Worm (Caenorhabditis elegans) whole organism, mixed stage, embryonic: Measurements from ENCODE around the gene col-179.

ENCODE experiments used
- M03D4.4 ChIP-seq: sonication (generic microtip); optimal IDR thresholded peaks from 2 replicates; lab custom pipeline; 2017; ENCODE audit warnings: mild to moderate bottlenecking, missing genetic modification characterization, missing compliant biosample characterization
- bed-3 ChIP-seq: fragments of 200-800 bp; sonication (Bioruptor generic); optimal IDR thresholded peaks from 3 replicates; lab custom pipeline; 2018; ENCODE audit warnings: mild to moderate bottlenecking, missing genetic modification characterization, moderate library complexity, missing compliant biosample characterization
- blmp-1 ChIP-seq: fragments of 150-350 bp; optimal IDR thresholded peaks from 2 replicates; lab custom pipeline; 2014; ENCODE audit warnings: missing biosample characterization, missing genetic modification characterization
- ceh-39 ChIP-seq: fragments of 150-350 bp; optimal IDR thresholded peaks from 2 replicates; lab custom pipeline; 2014; ENCODE audit warnings: missing biosample characterization, missing genetic modification characterization
- ceh-43 ChIP-seq: fragments of 200-800 bp; sonication (Bioruptor generic); optimal IDR thresholded peaks from 2 replicates; lab custom pipeline; 2018; ENCODE audit warnings: mild to moderate bottlenecking, missing genetic modification characterization, moderate library complexity, missing compliant biosample characterization
- ceh-83 ChIP-seq: fragments of 200-800 bp; sonication (Bioruptor generic); optimal IDR thresholded peaks from 2 replicates; lab custom pipeline; 2018; ENCODE audit warnings: mild to moderate bottlenecking, missing genetic modification characterization, missing compliant biosample characterization
- ces-1 ChIP-seq: fragments of 150-350 bp; optimal IDR thresholded peaks from 2 replicates; lab custom pipeline; 2014; ENCODE audit warnings: missing biosample characterization, missing genetic modification reagents, missing genetic modification characterization
- cnd-1 ChIP-seq: fragments of 200-800 bp; sonication (Bioruptor generic); optimal IDR thresholded peaks from 2 replicates; lab custom pipeline; 2018; ENCODE audit warnings: mild to moderate bottlenecking, missing genetic modification characterization, missing compliant biosample characterization
- drap-1 ChIP-seq: fragments of 200-800 bp; sonication (Bioruptor generic); optimal IDR thresholded peaks from 3 replicates; lab custom pipeline; 2018; ENCODE audit warnings: mild to moderate bottlenecking, missing genetic modification characterization, missing compliant biosample characterization
- elt-1 ChIP-seq: sonication (generic microtip); optimal IDR thresholded peaks from 2 replicates; lab custom pipeline; 2017; ENCODE audit warnings: missing genetic modification characterization, mild to moderate bottlenecking, missing compliant biosample characterization, antibody characterized with exemption, moderate library complexity, borderline replicate concordance; ENCODE audit not compliant: insufficient read depth
- elt-3 ChIP-seq: fragments of 150-350 bp; optimal IDR thresholded peaks from 2 replicates; lab custom pipeline; 2014; ENCODE audit warnings: missing biosample characterization, missing genetic modification characterization
- flh-1 ChIP-seq: fragments of 200-800 bp; sonication (Bioruptor generic); optimal IDR thresholded peaks from 2 replicates; lab custom pipeline; 2018; ENCODE audit warnings: mild to moderate bottlenecking, missing genetic modification characterization, moderate library complexity, missing compliant biosample characterization
- ham-2 ChIP-seq: fragments of 200-800 bp; sonication (Bioruptor generic); optimal IDR thresholded peaks from 2 replicates; lab custom pipeline; 2018; ENCODE audit warnings: mild to moderate bottlenecking, missing genetic modification characterization, missing compliant biosample characterization
- hlh-1 ChIP-seq: fragments of 150-350 bp; optimal IDR thresholded peaks from 2 replicates; lab custom pipeline; 2014; ENCODE audit warnings: missing biosample characterization, missing genetic modification reagents, missing genetic modification characterization
- lin-13 ChIP-seq: fragments of 150-350 bp; optimal IDR thresholded peaks from 2 replicates; lab custom pipeline; 2014; ENCODE audit warnings: missing biosample characterization, missing genetic modification characterization
- lsy-2 ChIP-seq: fragments of 150-350 bp; optimal IDR thresholded peaks from 2 replicates; lab custom pipeline; 2014; ENCODE audit warnings: missing biosample characterization, missing genetic modification characterization
- mab-5 ChIP-seq: fragments of 150-350 bp; optimal IDR thresholded peaks from 2 replicates; lab custom pipeline; 2014; ENCODE audit warnings: missing biosample characterization, missing genetic modification characterization
- mep-1 ChIP-seq: fragments of 150-350 bp; optimal IDR thresholded peaks from 2 replicates; lab custom pipeline; 2017; ENCODE audit warnings: missing biosample characterization, missing genetic modification reagents, missing genetic modification characterization, inconsistent platforms
- mls-2 ChIP-seq: sonication (generic microtip); optimal IDR thresholded peaks from 2 replicates; lab custom pipeline; 2016; ENCODE audit warnings: mild to moderate bottlenecking, missing genetic modification characterization, moderate library complexity, missing compliant biosample characterization
- nhr-2 ChIP-seq: fragments of 150-350 bp; optimal IDR thresholded peaks from 2 replicates; lab custom pipeline; 2014; ENCODE audit warnings: missing biosample characterization, missing genetic modification characterization
- nhr-237 ChIP-seq: fragments of 150-350 bp; optimal IDR thresholded peaks from 2 replicates; lab custom pipeline; 2014; ENCODE audit warnings: missing biosample characterization, missing genetic modification characterization
- nhr-28 ChIP-seq: fragments of 150-350 bp; optimal IDR thresholded peaks from 2 replicates; lab custom pipeline; 2014; ENCODE audit warnings: missing biosample characterization, missing genetic modification characterization
- nhr-76 ChIP-seq: sonication (generic microtip); optimal IDR thresholded peaks from 2 replicates; lab custom pipeline; 2017; ENCODE audit warnings: missing biosample characterization, missing genetic modification characterization
- pha-4 ChIP-seq: fragments of 150-350 bp; optimal IDR thresholded peaks from 2 replicates; lab custom pipeline; 2018; ENCODE audit warnings: missing biosample characterization, missing genetic modification reagents, missing genetic modification characterization
- sem-2 ChIP-seq: fragments of 200-800 bp; sonication (Bioruptor generic); optimal IDR thresholded peaks from 2 replicates; lab custom pipeline; 2018; ENCODE audit warnings: mild to moderate bottlenecking, missing genetic modification characterization, missing compliant biosample characterization
- snpc-4 ChIP-seq: fragments of 150-350 bp; optimal IDR thresholded peaks from 2 replicates; lab custom pipeline; 2014; ENCODE audit warnings: missing biosample characterization, missing genetic modification characterization
- tbx-8 ChIP-seq: fragments of 200-800 bp; sonication (Bioruptor generic); optimal IDR thresholded peaks from 2 replicates; lab custom pipeline; 2018; ENCODE audit warnings: mild to moderate bottlenecking, missing genetic modification characterization, moderate library complexity, missing compliant biosample characterization
- unc-39 ChIP-seq: fragments of 150-350 bp; optimal IDR thresholded peaks from 2 replicates; lab custom pipeline; 2014; ENCODE audit warnings: missing biosample characterization, missing genetic modification characterization
- unc-62 ChIP-seq: fragments of 150-350 bp; optimal IDR thresholded peaks from 2 replicates; lab custom pipeline; 2014; ENCODE audit warnings: missing biosample characterization, missing genetic modification reagents, missing genetic modification characterization
- zip-8 ChIP-seq: fragments of 150-350 bp; optimal IDR thresholded peaks from 2 replicates; lab custom pipeline; 2014; ENCODE audit warnings: missing biosample characterization, missing genetic modification characterization
- ztf-11 ChIP-seq: fragments of 150-350 bp; optimal IDR thresholded peaks from 2 replicates; lab custom pipeline; 2014; ENCODE audit warnings: missing biosample characterization, missing genetic modification characterization

The col-179 gene

ce11 chrX:11222597-11223218 lies 21.4 kb downstream of the col-179 start, which contains the start of gene C34F6.9:
Gene C34F6.9, minus strand, starts transcription at chrX:11222647.
- no peak for TF ChIP-seq ces-1 (GFP tag; lab: Kevin White, UChicago)
- no peak for TF ChIP-seq ztf-11 (tag; lab: Kevin White, UChicago)
- no peak for TF ChIP-seq nhr-2
- no peak for TF ChIP-seq bed-3 (GFP tag; lab: Kevin White, UChicago)
- TF ChIP-seq unc-39 = no peak
- TF ChIP-seq ceh-39 (tag; lab: Kevin White, UChicago) = no peak
- no peak for TF ChIP-seq drap-1
- no peak for TF ChIP-seq elt-1 (tag; lab: Kevin White, UChicago)
- TF ChIP-seq sem-2 (GFP tag; lab: Kevin White, UChicago) = no peak
- no peak for TF ChIP-seq ceh-83 (GFP tag; lab: Kevin White, UChicago)
- no peak for TF ChIP-seq cnd-1 (tag; lab: Kevin White, UChicago)
- TF ChIP-seq snpc-4 (tag; lab: Kevin White, UChicago) = no peak
- no peak for TF ChIP-seq zip-8 (tag; lab: Kevin White, UChicago)

- TF ChIP-seq bed-3 (GFP tag; lab: Kevin White, UChicago) (no peak), nhr-76 (tag; lab: Kevin White, UChicago) (no peak), nhr-2 (no peak), M03D4.4 (tag; lab: Kevin White, UChicago) (no peak)
These were observed 25.3 kb downstream of the col-179 start, which contains the start of gene C34F6.12 for ce11 chrX:11226595-11226994. Gene C34F6.12, minus strand, starts transcription at chrX:11226695.

- TF ChIP-seq ces-1 (GFP tag; lab: Kevin White, UChicago) = no peak
- no peak for TF ChIP-seq nhr-28
These were observed 39.4 kb downstream of the col-179 start, which contains the start of gene C34F6.10 for ce11 chrX:11240585-11241115. Gene C34F6.10, minus strand, starts transcription at chrX:11240635.

- no peak for TF ChIP-seq flh-1 (GFP tag; lab: Kevin White, UChicago)
- no peak for TF ChIP-seq nhr-2
- no peak for TF ChIP-seq bed-3 (GFP tag; lab: Kevin White, UChicago)
- no peak for TF ChIP-seq blmp-1 (tag; lab: Kevin White, UChicago)
- no peak for TF ChIP-seq snpc-4 (tag; lab: Kevin White, UChicago)
- no peak for TF ChIP-seq ztf-11 (tag; lab: Kevin White, UChicago)
- no peak for TF ChIP-seq ham-2 (GFP tag; lab: Kevin White, UChicago)
- no peak for TF ChIP-seq lsy-2 (tag; lab: Kevin White, UChicago)
- no peak for TF ChIP-seq elt-3 (tag; lab: Kevin White, UChicago)
- TF ChIP-seq tbx-8 (GFP tag; lab: Kevin White, UChicago) = no peak
- no peak for TF ChIP-seq drap-1
These were observed 40.2 kb downstream of the col-179 start for ce11 chrX:11241479-11241878.

- TF ChIP-seq zip-8 (tag; lab: Kevin White, UChicago) (no peak), blmp-1 (tag; lab: Kevin White, UChicago) (no peak), lsy-2 (tag; lab: Kevin White, UChicago) (no peak), drap-1 (no peak), ham-2 (GFP tag; lab: Kevin White, UChicago) (no peak), pha-4 (no peak), nhr-76 (tag; lab: Kevin White, UChicago) (no peak), lin-13 (tag; lab: Kevin White, UChicago) (no peak), nhr-2 (no peak), M03D4.4 (tag; lab: Kevin White, UChicago) (no peak), hlh-1 (no peak)
These were observed 42.3 kb downstream of the col-179 start for ce11 chrX:11243604-11244003.

ce11 chrX:11245056-11245455 lies 43.8 kb downstream of the col-179 start:
- TF ChIP-seq ces-1 (GFP tag; lab: Kevin White, UChicago) (peak; percentile 76), lsy-2 (tag; lab: Kevin White, UChicago) (no peak), mab-5 (no peak)

- TF ChIP-seq pha-4 = peak; percentile 82
- TF ChIP-seq hlh-1 = peak; percentile 32
- TF ChIP-seq blmp-1 (tag; lab: Kevin White, UChicago) = no peak
- no peak for TF ChIP-seq elt-1 (tag; lab: Kevin White, UChicago)
- TF ChIP-seq nhr-28 = no peak
- TF ChIP-seq zip-8 (tag; lab: Kevin White, UChicago) = no peak
- no peak for TF ChIP-seq flh-1 (GFP tag; lab: Kevin White, UChicago)
- TF ChIP-seq M03D4.4 (tag; lab: Kevin White, UChicago) = peak; percentile 59
- TF ChIP-seq bed-3 (GFP tag; lab: Kevin White, UChicago) = no peak
- TF ChIP-seq unc-39 = no peak
- no peak for TF ChIP-seq mab-5
- no peak for TF ChIP-seq lin-13 (tag; lab: Kevin White, UChicago)
- no peak for TF ChIP-seq cnd-1 (tag; lab: Kevin White, UChicago)
- TF ChIP-seq mls-2 (tag; lab: Kevin White, UChicago) = peak; percentile 40
- no peak for TF ChIP-seq ztf-11 (tag; lab: Kevin White, UChicago)
- TF ChIP-seq sem-2 (GFP tag; lab: Kevin White, UChicago) = no peak
- no peak for TF ChIP-seq elt-3 (tag; lab: Kevin White, UChicago)
- peak; percentile 73 for TF ChIP-seq ham-2 (GFP tag; lab: Kevin White, UChicago)
- no peak for TF ChIP-seq ceh-43 (GFP tag; lab: Kevin White, UChicago)
- TF ChIP-seq lsy-2 (tag; lab: Kevin White, UChicago) = no peak
- peak; percentile 71 for TF ChIP-seq drap-1
- peak; percentile 24 for TF ChIP-seq unc-62 (GFP tag; lab: Kevin White, UChicago)
- no peak for TF ChIP-seq mep-1 (tag; lab: Kevin White, UChicago)
- no peak for TF ChIP-seq nhr-76 (tag; lab: Kevin White, UChicago)
- no peak for TF ChIP-seq ceh-83 (GFP tag; lab: Kevin White, UChicago)
- TF ChIP-seq nhr-237 (tag; lab: Kevin White, UChicago) = no peak
These were observed 46.8 kb downstream of the col-179 start for ce11 chrX:11248083-11248482.
